Worm (Caenorhabditis elegans): ENCODE data around the gene C39F7.5.

Gene C39F7.5

DNA sequence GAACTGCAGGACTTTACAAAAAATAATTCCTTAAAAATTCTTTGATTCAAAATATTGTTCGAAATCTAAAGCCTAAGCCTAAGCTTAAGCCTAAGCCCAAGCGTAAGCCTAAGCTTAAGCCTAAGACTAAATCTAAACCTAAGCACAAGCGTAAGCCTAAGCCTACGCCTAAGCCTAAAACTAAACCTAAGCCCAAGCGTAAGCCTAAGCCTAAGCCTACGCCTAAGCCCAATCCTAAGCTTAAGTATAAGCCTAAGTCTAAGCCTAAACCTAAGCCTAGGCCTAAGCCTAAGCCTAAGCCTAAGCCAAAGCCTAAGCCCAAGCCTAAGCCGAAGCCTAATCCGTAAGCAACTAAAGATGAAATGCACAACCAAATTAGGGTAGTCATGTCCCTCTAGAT, 34.0 kb upstream of the C39F7.5 start:
- TF ChIP-seq nhr-71 (tag; optimal IDR thresholded peaks at IDR 0.05), result no peak

DNA sequence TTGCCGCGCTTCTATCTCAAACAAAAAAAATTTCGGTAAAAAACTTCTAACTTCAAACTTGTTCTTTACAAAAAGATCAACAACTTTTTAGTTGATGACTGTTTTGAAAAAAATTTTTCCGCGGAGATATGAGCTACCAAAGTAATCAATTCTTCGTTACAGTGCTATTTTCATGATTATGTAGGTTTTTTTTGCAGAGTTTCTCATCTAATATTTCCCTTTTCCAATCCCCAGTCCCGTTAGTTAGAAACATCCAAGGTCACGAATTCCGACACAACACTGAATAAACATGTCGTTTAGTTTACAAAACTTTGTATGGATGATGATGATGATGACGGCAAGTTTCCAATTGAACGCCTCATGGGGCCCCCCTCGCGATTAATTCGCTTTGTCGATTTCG, 32.0 kb upstream of the C39F7.5 start:
- TF ChIP-seq snpc-4 (tag; optimal IDR thresholded peaks at IDR 0.05) (no peak), elt-3 (tag; optimal IDR thresholded peaks at IDR 0.05) (no peak), nhr-85 (tag) (peak; percentile 29), sox-4 (tag; optimal IDR thresholded peaks at IDR 0.05) (no peak), swsn-7 (tag; optimal IDR thresholded peaks at IDR 0.05) (no peak)

DNA sequence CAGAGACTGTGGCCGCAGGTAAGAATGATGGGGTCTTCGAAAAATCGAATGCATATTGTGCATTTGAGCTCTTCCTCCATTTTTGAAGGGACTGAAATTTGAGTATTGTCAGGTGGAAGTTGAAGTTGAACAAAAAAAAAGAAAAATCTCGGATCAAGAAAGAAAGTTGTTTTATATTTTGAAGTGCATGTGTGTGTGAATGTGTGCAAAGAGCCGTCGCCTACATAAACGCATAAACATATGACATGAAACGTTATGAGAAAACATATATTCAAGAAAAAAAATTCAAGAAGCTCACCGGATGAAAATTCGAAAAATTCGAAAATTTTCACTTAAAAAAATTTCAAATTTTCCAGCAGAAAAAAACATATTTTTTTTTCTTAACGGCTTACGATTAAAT, 29.2 kb upstream of the C39F7.5 start, which contains the start of gene madd-2:
Gene madd-2, minus strand, starts transcription at position 101 of the 400 bp plus-strand sequence.
- TF ChIP-seq nhr-85 (tag) (peak; percentile 11), ces-1 (GFP tag; optimal IDR thresholded peaks at IDR 0.05) (no peak)

DNA sequence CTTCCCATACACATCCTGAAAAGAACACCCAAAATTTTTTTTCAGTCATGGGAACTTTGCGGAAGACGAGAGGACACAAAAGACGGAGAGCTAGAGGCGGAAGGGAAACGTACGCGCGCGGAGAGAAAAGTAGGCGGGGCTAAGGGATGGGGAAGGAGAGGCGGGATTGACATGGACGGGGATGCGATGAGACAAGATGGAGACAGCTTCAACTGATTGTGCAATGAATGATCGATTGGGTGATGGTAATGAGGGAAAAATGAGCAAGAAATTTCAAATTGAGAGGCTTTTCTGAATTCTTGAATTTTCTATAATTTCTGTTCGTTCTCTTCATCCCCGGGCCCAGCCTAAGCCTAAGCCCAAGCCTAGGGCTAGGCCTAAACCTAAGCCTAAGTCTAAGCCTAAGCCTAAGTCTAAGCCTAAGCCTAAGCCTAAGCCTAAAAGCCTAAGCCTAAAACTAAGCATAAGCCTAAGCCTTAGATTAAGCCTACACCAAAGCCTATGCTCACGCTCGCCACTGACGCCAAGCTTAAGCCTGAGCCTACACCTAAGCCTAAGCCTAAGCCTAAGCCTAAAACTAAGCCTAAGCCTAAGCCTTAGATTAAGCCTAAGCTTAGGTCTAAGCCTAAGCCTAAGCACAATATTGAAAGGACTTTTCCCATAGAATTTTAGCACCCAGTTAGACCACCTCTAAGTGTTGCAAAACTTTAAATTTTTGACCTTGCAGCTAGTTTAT, 28.1 kb upstream of the C39F7.5 start:
- TF ChIP-seq lin-14 (GFP tag; optimal IDR thresholded peaks at IDR 0.05) (peak; percentile 27), zip-4 (GFP tag; optimal IDR thresholded peaks at IDR 0.05) (no peak), ztf-11 (tag; optimal IDR thresholded peaks at IDR 0.05) (no peak), mef-2 (tag; optimal IDR thresholded peaks at IDR 0.05) (no peak), rnt-1 (tag; optimal IDR thresholded peaks at IDR 0.05) (no peak), unc-86 (tag; optimal IDR thresholded peaks at IDR 0.05) (no peak), nhr-85 (tag) (peak; percentile 10), efl-1 (optimal IDR thresholded peaks at IDR 0.05) (no peak), efl-1 (GFP tag; optimal IDR thresholded peaks at IDR 0.05 in 1 of 2) (peak in 1 of 2 experiments; percentile 73)

DNA sequence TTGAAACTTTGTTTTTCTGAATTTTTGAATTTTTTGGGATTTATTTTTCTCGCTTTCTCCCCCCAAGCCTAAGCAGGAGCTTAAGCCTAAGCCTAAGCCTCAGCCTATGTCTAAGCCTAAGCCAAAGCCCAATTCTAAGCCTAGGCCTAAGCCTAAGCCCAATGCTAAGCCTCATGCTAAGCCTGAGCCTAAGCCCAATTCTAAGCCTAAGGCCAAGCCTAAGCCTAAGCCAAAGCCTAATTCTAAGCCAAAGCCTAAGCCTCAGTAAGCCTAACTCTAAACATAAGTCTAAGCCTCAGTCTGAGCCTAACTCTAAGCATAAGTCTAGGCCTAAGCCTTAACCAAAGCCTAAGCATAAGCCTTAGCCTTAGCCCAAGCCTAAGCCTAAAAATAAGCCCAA, 22.1 kb upstream of the C39F7.5 start:
- TF ChIP-seq mdl-1 (tag; optimal IDR thresholded peaks at IDR 0.05) (no peak), isw-1 (GFP tag; IDR thresholded peaks at IDR 0.05) (no peak), pag-3 (tag; optimal IDR thresholded peaks at IDR 0.05; ENCODE audit: borderline replicate concordance, insufficient read depth) (no peak), efl-3 (GFP tag; optimal IDR thresholded peaks at IDR 0.05) (no peak)

DNA sequence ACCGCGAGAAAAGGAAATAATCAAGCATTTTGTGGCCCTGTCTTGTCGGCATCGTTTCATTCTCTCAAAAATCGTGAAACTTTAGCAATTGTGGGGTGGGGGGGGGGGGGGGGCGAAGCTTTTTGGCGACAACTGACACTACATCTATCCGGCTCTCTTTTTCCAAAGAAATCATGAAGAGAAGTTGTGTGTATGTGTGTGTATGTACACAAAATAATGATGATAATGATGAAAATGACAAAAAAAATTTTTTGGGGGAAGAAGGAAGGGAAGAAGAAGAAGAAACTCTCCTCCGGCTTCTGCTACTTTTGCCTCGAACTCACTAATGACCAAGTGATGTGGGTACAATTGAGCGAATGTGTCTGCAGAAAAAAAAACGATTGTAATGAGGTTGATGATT, 21.6 kb upstream of the C39F7.5 start:
- TF ChIP-seq ceh-90 (tag; optimal IDR thresholded peaks at IDR 0.05) (no peak), nhr-85 (tag) (no peak), snpc-4 (tag; optimal IDR thresholded peaks at IDR 0.05) (no peak), nhr-71 (tag; optimal IDR thresholded peaks at IDR 0.05) (peak; percentile 41), aha-1 (tag; optimal IDR thresholded peaks at IDR 0.05) (no peak), fkh-10 (GFP tag; optimal IDR thresholded peaks at IDR 0.05) (no peak), ztf-11 (tag; optimal IDR thresholded peaks at IDR 0.05) (no peak), grh-1 (GFP tag; IDR thresholded peaks at IDR 0.05) (no peak), lin-13 (GFP tag; optimal IDR thresholded peaks at IDR 0.05) (no peak), hpl-2 (GFP tag; optimal IDR thresholded peaks at IDR 0.05) (no peak), lin-14 (GFP tag; optimal IDR thresholded peaks at IDR 0.05) (peak; percentile 92), ceh-82 (tag; optimal IDR thresholded peaks at IDR 0.05) (no peak), nhr-90 (tag; optimal IDR thresholded peaks at IDR 0.05; ENCODE audit: poor library complexity) (no peak), mep-1 (tag; optimal IDR thresholded peaks at IDR 0.05) (peak; percentile 5), ama-1 (optimal IDR thresholded peaks at IDR 0.05) (no peak), rnt-1 (tag; optimal IDR thresholded peaks at IDR 0.05) (peak; percentile 39), unc-86 (tag; optimal IDR thresholded peaks at IDR 0.05) (no peak), swsn-7 (tag; optimal IDR thresholded peaks at IDR 0.05) (no peak), C16A3.4 (tag; optimal IDR thresholded peaks at IDR 0.05) (no peak), sox-4 (tag; optimal IDR thresholded peaks at IDR 0.05) (no peak), unc-30 (tag; optimal IDR thresholded peaks at IDR 0.05) (no peak), C04F5.9 (tag; optimal IDR thresholded peaks at IDR 0.05) (no peak), nhr-84 (tag; optimal IDR thresholded peaks at IDR 0.05) (no peak), ceh-8 (GFP tag; optimal IDR thresholded peaks at IDR 0.05) (no peak)
